Fruit fly (Drosophila melanogaster) whole organism, wandering third instar larva: ENCODE measurements around the gene Obp19a.

Source experiments
- Abd-B ChIP-seq: fragments of >200 bp; optimal IDR thresholded peaks from 2 replicates; lab custom pipeline; 2017; ENCODE audit warnings: missing biosample characterization, missing genetic modification characterization
- Myc ChIP-seq: fragments of >200 bp; optimal IDR thresholded peaks from 2 replicates; lab custom pipeline; 2017
- N ChIP-seq: fragments of >200 bp; optimal IDR thresholded peaks from 2 replicates; lab custom pipeline; 2018; ENCODE audit warnings: missing biosample characterization, missing external identifiers, missing genetic modification characterization
- dsf ChIP-seq: sonication (Bioruptor generic); optimal IDR thresholded peaks from 2 replicates; lab custom pipeline; 2016; ENCODE audit warnings: missing biosample characterization, missing genetic modification characterization, borderline replicate concordance
- sage ChIP-seq: fragments of 200-800 bp; sonication (Bioruptor generic); optimal IDR thresholded peaks from 2 replicates; lab custom pipeline; 2016; ENCODE audit warnings: missing biosample characterization, mild to moderate bottlenecking, missing genetic modification characterization

DNA sequence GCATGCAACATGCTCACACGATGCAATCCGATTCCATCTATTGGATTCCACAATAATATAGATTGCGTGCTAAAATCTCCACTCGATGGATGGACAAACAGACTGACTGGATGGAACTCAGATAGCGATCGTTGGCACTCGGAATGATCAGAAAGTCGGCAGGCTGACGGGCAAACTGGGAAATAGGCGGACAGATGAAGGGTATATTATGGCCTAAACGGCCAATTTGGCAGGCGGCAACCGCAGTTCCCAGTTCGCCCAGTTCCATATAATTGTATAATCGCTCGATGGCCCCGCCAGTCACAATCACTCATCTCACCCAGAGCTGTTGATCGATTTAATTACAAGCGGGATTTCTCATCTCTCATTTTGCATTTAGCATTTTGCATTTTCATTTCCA, 3.8 kb downstream of the Obp19a start, which contains the start of gene Obp19d:
- TF ChIP-seq N (GFP tag; lab: Kevin White, UChicago) = no peak
- no peak for TF ChIP-seq sage (GFP tag; lab: Kevin White, UChicago)
- TF ChIP-seq Abd-B (GFP tag; lab: Kevin White, UChicago) = no peak
- TF ChIP-seq Myc (lab: Kevin White, UChicago) = no peak
- no peak for TF ChIP-seq dsf (GFP tag; lab: Kevin White, UChicago)
